Fruit fly (Drosophila melanogaster): ENCODE data around the gene Shmt.

- TF ChIP-seq CG8478 (optimal IDR thresholded peaks at IDR 0.05) (no peak), CTCF (optimal IDR thresholded peaks at IDR 0.05) (no peak)
Observed at dm6 chrX:5922057-5922456, 5.5 kb upstream of the Shmt start.
